Worm (Caenorhabditis elegans) whole organism, L1 larva: ENCODE data around the gene F25B5.3.

Source experiments
- lin-14 ChIP-seq: fragments of 200-800 bp; sonication (Bioruptor generic); optimal IDR thresholded peaks from 2 replicates; lab custom pipeline; 2018; ENCODE audit warnings: mild to moderate bottlenecking, missing genetic modification characterization, moderate library complexity, missing compliant biosample characterization
- nhr-77 ChIP-seq: fragments of 150-350 bp; optimal IDR thresholded peaks from 2 replicates; lab custom pipeline; 2014; ENCODE audit warnings: missing biosample characterization, missing genetic modification characterization
- pqm-1 ChIP-seq: sonication (generic microtip); optimal IDR thresholded peaks from 3 replicates; lab custom pipeline; 2017; ENCODE audit warnings: missing biosample characterization, missing genetic modification characterization
- skn-1 ChIP-seq: fragments of 150-350 bp; optimal IDR thresholded peaks from 2 replicates; lab custom pipeline; 2014; ENCODE audit warnings: missing biosample characterization, missing genetic modification characterization
- tbx-2 ChIP-seq: sonication (generic microtip); optimal IDR thresholded peaks from 2 replicates; lab custom pipeline; 2016; ENCODE audit warnings: missing genetic modification characterization, missing compliant biosample characterization
- unc-62 ChIP-seq: fragments of 150-350 bp; optimal IDR thresholded peaks from 2 replicates; lab custom pipeline; 2014; ENCODE audit warnings: missing biosample characterization, missing genetic modification reagents, missing genetic modification characterization
- unc-86 ChIP-seq: sonication (generic microtip); optimal IDR thresholded peaks from 2 replicates; lab custom pipeline; 2016; ENCODE audit warnings: missing genetic modification characterization, missing compliant biosample characterization

DNA sequence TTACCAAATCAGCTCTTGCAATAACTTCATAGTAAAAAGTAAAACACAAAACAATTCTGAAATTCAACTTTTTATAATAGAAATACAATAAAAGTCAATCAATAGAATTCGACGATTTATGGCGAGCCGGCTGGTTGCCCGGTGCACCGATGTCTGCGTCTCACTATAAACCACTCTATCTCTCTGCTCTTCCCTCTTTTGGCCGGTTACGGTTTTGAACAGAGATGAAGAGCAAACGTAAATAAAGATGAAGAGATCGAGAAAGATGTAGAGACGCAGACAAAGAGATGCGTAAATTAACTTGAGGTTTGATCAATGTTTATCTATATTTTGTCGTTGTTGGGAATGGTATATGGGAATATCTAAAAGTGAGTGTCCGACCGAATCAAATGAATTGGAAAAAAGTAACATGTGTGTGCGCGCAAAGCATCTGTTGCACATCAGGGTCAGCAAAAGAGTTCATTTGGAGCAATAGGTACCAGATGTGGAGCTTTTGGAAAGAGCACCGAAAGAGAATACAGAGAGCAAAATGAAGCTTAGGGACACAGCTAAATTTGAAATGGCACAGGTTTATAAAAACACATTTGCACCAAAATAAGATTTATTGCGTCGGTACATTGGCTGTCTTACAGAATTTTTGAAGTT lies 31.7 kb downstream of the F25B5.3 start:
- no peak for TF ChIP-seq nhr-77
- peak; percentile 12 for TF ChIP-seq lin-14 (GFP tag; lab: Kevin White, UChicago)
- TF ChIP-seq pqm-1 (tag; lab: Kevin White, UChicago), result no peak
- no peak for TF ChIP-seq unc-62 (GFP tag; lab: Kevin White, UChicago)
- TF ChIP-seq unc-86 (tag; lab: Kevin White, UChicago), result no peak
- no peak for TF ChIP-seq tbx-2
- no peak for TF ChIP-seq skn-1
